Worm (Caenorhabditis elegans): ENCODE data around the gene B0513.4.

- TF ChIP-seq snpc-4 (tag; optimal IDR thresholded peaks at IDR 0.05) (no peak), ces-1 (GFP tag; optimal IDR thresholded peaks at IDR 0.05) (no peak), ztf-11 (tag; optimal IDR thresholded peaks at IDR 0.05) (no peak), ceh-88 (GFP tag; IDR thresholded peaks at IDR 0.05) (no peak), nhr-77 (tag; optimal IDR thresholded peaks at IDR 0.05) (no peak), ztf-4 (tag; optimal IDR thresholded peaks at IDR 0.05) (no peak), F16B12.6 (tag; optimal IDR thresholded peaks at IDR 0.05) (no peak), ceh-90 (tag; optimal IDR thresholded peaks at IDR 0.05) (no peak), grh-1 (GFP tag; IDR thresholded peaks at IDR 0.05) (no peak)
Observed at ce11 chrIV:13836290-13836689, 43.7 kb upstream of the B0513.4 start, which contains the start of gene H08M01.1.
